Worm (Caenorhabditis elegans): ENCODE data around the gene nhr-204.

Gene nhr-204

DNA sequence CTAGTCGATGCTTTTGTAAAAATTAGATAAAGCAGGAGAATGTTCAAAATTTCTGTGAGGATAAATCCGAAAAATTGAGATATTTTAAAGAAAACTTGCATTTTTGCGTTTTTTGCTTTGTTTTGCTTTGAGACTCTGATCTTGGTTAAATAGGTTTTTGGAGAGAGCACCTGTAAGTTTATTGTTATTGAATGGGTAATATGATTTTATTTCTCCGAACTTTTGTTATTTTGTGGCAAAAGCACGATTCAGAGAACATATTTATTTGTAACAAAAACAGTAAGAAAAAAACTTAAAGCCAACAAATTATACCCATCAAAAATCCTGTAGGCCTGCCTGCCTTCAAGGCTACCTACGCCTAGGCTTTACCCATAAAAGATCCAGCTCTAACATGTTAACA is 4.0 kb downstream of the nhr-204 start, which contains the start of gene str-121:
str-121 (minus strand) TSS at position 101 of the 400 bp plus-strand sequence.
- TF ChIP-seq nhr-28 (tag; optimal IDR thresholded peaks at IDR 0.05) (no peak), drap-1 (GFP tag; optimal IDR thresholded peaks at IDR 0.05) (no peak), snpc-4 (tag; optimal IDR thresholded peaks at IDR 0.05) (no peak), lin-32 (GFP tag; optimal IDR thresholded peaks at IDR 0.05) (no peak), blmp-1 (tag; optimal IDR thresholded peaks at IDR 0.05) (no peak), unc-39 (tag; optimal IDR thresholded peaks at IDR 0.05) (no peak), sptf-1 (tag; optimal IDR thresholded peaks at IDR 0.05) (no peak), pha-4 (tag; optimal IDR thresholded peaks at IDR 0.05) (no peak), ceh-83 (GFP tag; optimal IDR thresholded peaks at IDR 0.05) (no peak), hlh-1 (tag; optimal IDR thresholded peaks at IDR 0.05) (no peak), lin-13 (tag; optimal IDR thresholded peaks at IDR 0.05) (no peak), ceh-39 (tag; optimal IDR thresholded peaks at IDR 0.05) (no peak), cnd-1 (tag; optimal IDR thresholded peaks at IDR 0.05) (no peak), flh-1 (GFP tag; optimal IDR thresholded peaks at IDR 0.05) (no peak), unc-120 (tag; optimal IDR thresholded peaks at IDR 0.05; ENCODE audit: poor library complexity, severe bottlenecking) (no peak), nhr-12 (tag; optimal IDR thresholded peaks at IDR 0.05) (no peak), ham-2 (GFP tag; optimal IDR thresholded peaks at IDR 0.05) (no peak), nhr-76 (tag; optimal IDR thresholded peaks at IDR 0.05) (no peak), M03D4.4 (tag; optimal IDR thresholded peaks at IDR 0.05) (no peak)

DNA sequence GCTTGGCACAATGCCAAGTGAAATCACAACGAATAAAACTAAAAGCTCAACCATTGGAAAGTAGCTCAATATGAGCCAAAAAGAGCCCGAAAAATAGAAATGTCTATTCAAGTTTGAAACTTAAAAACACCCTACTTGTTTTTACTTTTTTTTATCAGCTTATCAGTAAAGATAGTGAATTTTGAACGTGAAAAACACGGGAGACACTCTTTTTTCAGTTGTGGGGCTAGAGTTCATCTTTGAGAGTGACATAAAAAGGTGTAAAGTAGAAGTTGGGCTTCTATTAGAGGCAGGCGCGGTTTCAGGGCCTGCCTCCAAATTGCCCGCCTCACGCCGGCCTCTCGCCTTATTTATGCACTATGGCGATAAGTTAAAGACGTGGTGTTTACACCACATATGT is 7.0 kb downstream of the nhr-204 start, which contains the start of gene oac-39:
oac-39 (minus strand) TSS at position 101 of the 400 bp plus-strand sequence.
- TF ChIP-seq nhr-76 (tag; optimal IDR thresholded peaks at IDR 0.05) = no peak
- no peak for TF ChIP-seq tbx-8 (GFP tag; optimal IDR thresholded peaks at IDR 0.05)
- TF ChIP-seq nhr-2 (tag; optimal IDR thresholded peaks at IDR 0.05) = no peak
- TF ChIP-seq unc-62 (GFP tag; optimal IDR thresholded peaks at IDR 0.05) = no peak
- no peak for TF ChIP-seq drap-1 (GFP tag; optimal IDR thresholded peaks at IDR 0.05)
- no peak for TF ChIP-seq zip-8 (tag; optimal IDR thresholded peaks at IDR 0.05)
- TF ChIP-seq elt-1 (tag; optimal IDR thresholded peaks at IDR 0.05; ENCODE audit: borderline replicate concordance, insufficient read depth) = no peak
- TF ChIP-seq unc-120 (tag; optimal IDR thresholded peaks at IDR 0.05; ENCODE audit: poor library complexity, severe bottlenecking) = no peak
- TF ChIP-seq lsy-2 (tag; optimal IDR thresholded peaks at IDR 0.05) = no peak
- TF ChIP-seq ces-1 (GFP tag; optimal IDR thresholded peaks at IDR 0.05) = no peak
- no peak for TF ChIP-seq ztf-11 (tag; optimal IDR thresholded peaks at IDR 0.05)
- TF ChIP-seq nhr-28 (tag; optimal IDR thresholded peaks at IDR 0.05) = no peak
- TF ChIP-seq ham-2 (GFP tag; optimal IDR thresholded peaks at IDR 0.05) = no peak
- TF ChIP-seq elt-3 (tag; optimal IDR thresholded peaks at IDR 0.05) = no peak
- no peak for TF ChIP-seq blmp-1 (tag; optimal IDR thresholded peaks at IDR 0.05)
- TF ChIP-seq bed-3 (GFP tag; optimal IDR thresholded peaks at IDR 0.05) = no peak

DNA sequence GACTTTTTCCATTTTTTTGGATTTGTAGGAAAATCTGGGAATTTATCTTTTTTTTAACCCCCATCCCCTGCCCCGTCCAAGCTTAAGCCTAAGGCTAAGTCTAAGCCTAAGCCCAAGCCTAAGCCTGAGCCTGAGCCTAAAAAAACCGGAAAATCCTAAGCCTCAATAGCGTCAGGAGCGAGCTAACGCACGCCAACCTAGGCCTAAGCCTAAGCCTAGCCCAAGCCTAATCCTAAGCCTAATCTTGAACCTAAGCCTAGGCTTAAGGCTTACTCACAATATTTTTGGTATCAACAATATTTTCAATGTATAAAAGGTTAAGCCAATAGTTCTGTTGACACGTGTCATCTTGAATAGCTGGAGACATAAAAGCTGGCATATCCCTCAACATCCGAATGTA is 10.0 kb downstream of the nhr-204 start:
- TF ChIP-seq mep-1 (tag; optimal IDR thresholded peaks at IDR 0.05) = no peak
- TF ChIP-seq cnd-1 (tag; optimal IDR thresholded peaks at IDR 0.05) = no peak
- no peak for TF ChIP-seq flh-1 (GFP tag; optimal IDR thresholded peaks at IDR 0.05)
- TF ChIP-seq unc-62 (GFP tag; optimal IDR thresholded peaks at IDR 0.05) = no peak

DNA sequence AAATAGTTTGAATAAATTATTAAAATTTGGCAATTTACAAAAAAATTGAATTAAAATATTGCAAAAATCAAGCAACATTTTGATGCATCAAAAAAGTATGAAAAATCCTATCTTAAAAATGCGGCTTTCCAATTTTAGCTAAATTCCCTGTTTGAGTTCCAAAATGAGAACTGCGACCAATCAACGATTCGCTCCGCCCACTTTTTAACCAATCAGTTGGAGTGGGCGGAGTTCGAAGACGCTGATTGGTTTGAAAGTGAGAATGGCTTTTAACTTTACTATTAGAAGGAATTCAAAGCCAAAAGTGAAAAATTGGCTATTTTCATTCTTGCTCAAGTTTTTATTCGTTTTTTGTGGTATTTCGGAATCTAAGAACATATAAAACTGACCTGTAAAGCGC is 11.1 kb downstream of the nhr-204 start:
- TF ChIP-seq mep-1 (tag; optimal IDR thresholded peaks at IDR 0.05) (no peak), sptf-1 (tag; optimal IDR thresholded peaks at IDR 0.05) (no peak), zip-8 (tag; optimal IDR thresholded peaks at IDR 0.05) (no peak), lsy-2 (tag; optimal IDR thresholded peaks at IDR 0.05) (no peak), nhr-76 (tag; optimal IDR thresholded peaks at IDR 0.05) (no peak)

DNA sequence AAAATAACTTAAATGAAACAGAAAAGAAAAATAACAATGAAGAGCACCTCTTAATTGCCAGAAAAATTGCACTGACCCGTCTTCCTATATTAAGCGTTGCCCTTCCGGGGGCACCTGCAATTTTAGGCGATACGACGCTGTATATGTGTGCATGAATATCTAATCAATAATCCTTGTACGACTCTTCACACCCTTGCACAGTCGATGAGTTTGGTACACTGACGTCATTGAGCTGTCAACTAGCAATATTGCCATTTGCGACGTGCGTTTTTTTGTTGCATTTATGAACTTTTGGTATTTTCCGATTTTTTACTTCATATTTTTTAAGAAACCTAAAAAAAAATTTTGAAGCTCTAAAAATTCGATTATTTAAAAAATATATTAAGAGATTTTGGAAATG is 12.5 kb downstream of the nhr-204 start, which contains the start of gene kin-34:
kin-34 (minus strand) TSS at position 101 of the 400 bp plus-strand sequence.
- TF ChIP-seq ceh-39 (tag; optimal IDR thresholded peaks at IDR 0.05) (peak; percentile 8), sptf-1 (tag; optimal IDR thresholded peaks at IDR 0.05) (no peak)

DNA sequence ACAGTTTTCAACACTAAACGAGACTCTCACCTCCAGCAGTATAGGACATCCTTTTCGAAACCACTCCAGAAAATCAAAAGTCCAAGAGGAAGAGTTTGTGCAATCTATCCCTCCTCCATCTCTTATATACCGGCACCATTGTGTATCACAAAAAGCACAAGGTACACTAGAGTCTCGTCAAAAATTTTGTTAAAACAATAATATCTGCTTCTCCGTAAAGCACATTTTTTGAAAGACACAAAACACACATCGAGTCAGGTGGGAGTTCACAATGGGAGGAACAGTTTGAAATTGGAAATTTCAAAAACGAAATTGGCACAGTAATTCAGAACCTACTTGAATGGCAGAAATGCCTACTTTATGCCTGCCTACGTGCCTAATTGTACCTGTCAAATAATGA is 16.1 kb downstream of the nhr-204 start, which contains the start of gene R02C2.7:
R02C2.7 (minus strand) TSS at position 101 of the 400 bp plus-strand sequence.
- no peak for TF ChIP-seq ceh-83 (GFP tag; optimal IDR thresholded peaks at IDR 0.05)
- no peak for TF ChIP-seq blmp-1 (tag; optimal IDR thresholded peaks at IDR 0.05)
- no peak for TF ChIP-seq pha-4 (tag; optimal IDR thresholded peaks at IDR 0.05)
- TF ChIP-seq sptf-1 (tag; optimal IDR thresholded peaks at IDR 0.05) = no peak
- TF ChIP-seq snpc-4 (tag; optimal IDR thresholded peaks at IDR 0.05) = no peak
- TF ChIP-seq elt-1 (tag; optimal IDR thresholded peaks at IDR 0.05; ENCODE audit: borderline replicate concordance, insufficient read depth) = no peak
- TF ChIP-seq flh-1 (GFP tag; optimal IDR thresholded peaks at IDR 0.05) = no peak
- TF ChIP-seq sem-2 (GFP tag; optimal IDR thresholded peaks at IDR 0.05) = no peak
- TF ChIP-seq nhr-12 (tag; optimal IDR thresholded peaks at IDR 0.05) = no peak
- TF ChIP-seq ztf-11 (tag; optimal IDR thresholded peaks at IDR 0.05) = no peak
- no peak for TF ChIP-seq ces-1 (GFP tag; optimal IDR thresholded peaks at IDR 0.05)

Measured in whole organism, mixed stage, embryonic.